Worm (Caenorhabditis elegans): ENCODE results near the gene C56E6.4.

DNA sequence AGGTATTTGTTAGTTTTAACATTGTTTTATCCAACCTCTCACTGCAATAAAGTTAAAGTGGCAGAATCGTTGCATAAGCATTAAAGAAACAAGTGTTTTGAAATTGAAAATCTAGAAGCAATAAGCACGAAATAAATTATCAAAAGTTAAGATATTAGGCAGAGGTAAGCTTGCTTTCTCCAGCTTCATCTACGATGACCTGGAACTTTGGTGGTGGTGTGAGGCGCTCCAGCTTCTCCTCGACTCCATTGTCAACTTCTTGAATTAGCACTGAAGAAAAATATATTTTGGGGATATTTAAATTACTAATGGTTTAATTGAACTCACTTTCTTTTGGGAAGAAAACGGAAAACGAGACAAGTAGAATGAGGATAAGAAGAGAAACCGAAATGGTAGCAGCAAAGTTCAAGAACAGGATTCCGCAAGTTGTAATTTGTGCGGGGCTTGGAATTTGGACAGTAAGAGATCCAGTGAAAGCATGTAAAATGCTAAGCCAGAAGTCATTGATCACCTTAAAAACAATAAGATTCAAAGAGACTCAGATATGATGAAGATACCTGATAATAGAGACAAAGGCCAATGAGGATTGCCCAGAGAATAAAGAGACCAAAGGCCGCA is 34.7 kb downstream of the C56E6.4 start:
- no peak for TF ChIP-seq zag-1 (tag; optimal IDR thresholded peaks at IDR 0.05)
- TF ChIP-seq fos-1 (tag; optimal IDR thresholded peaks at IDR 0.05): no peak
